Fruit fly (Drosophila melanogaster): ENCODE measurements around the gene CG3982.

The CG3982 gene

DNA sequence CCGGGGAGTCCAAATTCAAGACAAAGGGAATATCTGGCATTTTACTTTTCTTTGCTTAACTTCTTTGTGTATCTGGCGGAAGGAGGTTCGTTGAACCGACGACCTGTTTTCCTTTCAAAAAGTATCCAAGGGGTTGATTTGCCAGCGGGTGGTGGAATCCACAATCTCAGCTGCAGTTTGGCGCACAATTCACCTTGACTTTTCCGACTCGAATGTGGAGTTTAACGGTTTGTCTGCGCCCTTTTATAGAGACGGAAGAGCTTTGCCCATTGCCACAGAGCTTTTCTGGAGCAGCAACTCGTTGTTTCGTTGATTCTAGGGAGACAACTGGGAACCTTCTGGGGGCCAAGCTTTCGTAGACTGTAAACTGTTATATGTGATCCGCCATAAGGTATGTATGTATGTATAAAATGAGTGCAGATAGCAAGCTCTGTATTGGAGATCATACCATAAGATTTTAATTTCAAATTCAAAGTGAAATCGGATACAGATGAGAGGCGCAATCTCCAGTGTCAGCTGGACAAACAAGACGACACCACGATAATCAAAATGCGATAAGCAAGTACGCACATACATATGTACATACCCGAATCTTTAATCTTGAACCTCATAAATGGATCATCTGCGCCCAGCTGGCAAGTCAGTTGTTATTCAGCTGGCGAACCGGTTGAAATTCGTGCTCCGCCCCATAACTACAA lies 44.8 kb downstream of the CG3982 start, which contains the start of the genes Hsp67Bc, CG4456 and Hsp22 (continued):
- TF ChIP-seq chif (GFP tag; optimal IDR thresholded peaks at IDR 0.05) (no peak), gcm (GFP tag; optimal IDR thresholded peaks at IDR 0.05) (no peak), CG12236 (GFP tag; optimal IDR thresholded peaks at IDR 0.05) (no peak), Elba2 (GFP tag; optimal IDR thresholded peaks at IDR 0.05) (no peak), pb (GFP tag; optimal IDR thresholded peaks at IDR 0.05) (no peak), CG2199 (GFP tag; IDR thresholded peaks at IDR 0.05) (no peak), wdn (GFP tag; IDR thresholded peaks at IDR 0.05) (no peak), CG12744 (GFP tag; optimal IDR thresholded peaks at IDR 0.05) (no peak), Myb (GFP tag; optimal IDR thresholded peaks at IDR 0.05) (no peak), CG12219 (GFP tag; optimal IDR thresholded peaks at IDR 0.05) (no peak), nerfin-1 (tag; optimal IDR thresholded peaks at IDR 0.05) (peak; percentile 19), Atf-2 (GFP tag; optimal IDR thresholded peaks at IDR 0.05) (no peak), Dref (GFP tag; IDR thresholded peaks at IDR 0.05) (no peak), CG12155 (GFP tag; optimal IDR thresholded peaks at IDR 0.05) (peak; percentile 32), CG9797 (GFP tag; optimal IDR thresholded peaks at IDR 0.05) (no peak), cwo (GFP tag; optimal IDR thresholded peaks at IDR 0.05) (no peak), H15 (GFP tag; IDR thresholded peaks at IDR 0.05) (no peak), HLH3B (GFP tag; IDR thresholded peaks at IDR 0.05) (no peak), lbe (GFP tag; optimal IDR thresholded peaks at IDR 0.05) (no peak), CG8765 (GFP tag; IDR thresholded peaks at IDR 0.05) (no peak), CG7556 (GFP tag; optimal IDR thresholded peaks at IDR 0.05) (no peak), CG1024 (GFP tag; IDR thresholded peaks at IDR 0.05) (no peak), kni (GFP tag; optimal IDR thresholded peaks at IDR 0.05) (peak; percentile 86), HmgZ (tag; optimal IDR thresholded peaks at IDR 0.05) (no peak), Rx (GFP tag; IDR thresholded peaks at IDR 0.05) (no peak), CG13894 (tag; optimal IDR thresholded peaks at IDR 0.05) (peak; percentile 39), Sox102F (GFP tag; optimal IDR thresholded peaks at IDR 0.05) (no peak), grn (GFP tag; optimal IDR thresholded peaks at IDR 0.05) (peak; percentile 81), pho (GFP tag; optimal IDR thresholded peaks at IDR 0.05) (no peak), repo (GFP tag; optimal IDR thresholded peaks at IDR 0.05) (no peak), stc (GFP tag; IDR thresholded peaks at IDR 0.05) (no peak), inv (GFP tag; IDR thresholded peaks at IDR 0.05; ENCODE audit: partially characterized antibody) (no peak), pfk (GFP tag; optimal IDR thresholded peaks at IDR 0.05) (no peak), CG2875 (GFP tag; optimal IDR thresholded peaks at IDR 0.05) (peak; percentile 2), BtbVII (GFP tag; optimal IDR thresholded peaks at IDR 0.05) (no peak), Bdp1 (GFP tag; optimal IDR thresholded peaks at IDR 0.05) (no peak), fd64A (GFP tag; optimal IDR thresholded peaks at IDR 0.05) (peak; percentile 33), CG9876 (GFP tag; optimal IDR thresholded peaks at IDR 0.05) (no peak), CG10959 (GFP tag; IDR thresholded peaks at IDR 0.05) (no peak), CG12071 (GFP tag; optimal IDR thresholded peaks at IDR 0.05) (peak; percentile 15), Scr (GFP tag; IDR thresholded peaks at IDR 0.05; ENCODE audit: partially characterized antibody) (no peak), CG17328 (GFP tag; IDR thresholded peaks at IDR 0.05) (no peak), aop (GFP tag; IDR thresholded peaks at IDR 0.05) (no peak), Eip74EF (GFP tag; optimal IDR thresholded peaks at IDR 0.05) (no peak), hkb (optimal IDR thresholded peaks at IDR 0.05) (no peak), hkb (GFP tag; IDR thresholded peaks at IDR 0.05) (no peak), CG7839 (tag; optimal IDR thresholded peaks at IDR 0.05) (no peak), gem (tag; optimal IDR thresholded peaks at IDR 0.05) (no peak), disco-r (GFP tag; optimal IDR thresholded peaks at IDR 0.05) (no peak), Dp (GFP tag; optimal IDR thresholded peaks at IDR 0.05) (no peak), ham (GFP tag; IDR thresholded peaks at IDR 0.05) (no peak)

Measured in whole organism, embryonic.